Worm (Caenorhabditis elegans) whole organism, L1 larva: ENCODE data around the gene unc-84.

Source experiments
- C04F5.9 ChIP-seq: sonication (generic microtip); optimal IDR thresholded peaks from 2 replicates; lab custom pipeline; 2016; ENCODE audit warnings: missing genetic modification characterization, missing compliant biosample characterization
- C16A3.4 ChIP-seq: fragments of 150-350 bp; optimal IDR thresholded peaks from 2 replicates; lab custom pipeline; 2014; ENCODE audit warnings: missing biosample characterization, missing genetic modification characterization
- alr-1 ChIP-seq: fragments of 200-800 bp; sonication (Bioruptor generic); optimal IDR thresholded peaks from 2 replicates; lab custom pipeline; 2018; ENCODE audit warnings: borderline replicate concordance, mild to moderate bottlenecking, missing genetic modification characterization, missing compliant biosample characterization
- aly-2 ChIP-seq: fragments of 150-350 bp; optimal IDR thresholded peaks from 2 replicates; lab custom pipeline; 2014; ENCODE audit warnings: missing biosample characterization, missing genetic modification characterization
- ama-1 ChIP-seq: fragments of 150-350 bp; optimal IDR thresholded peaks from 2 replicates; lab custom pipeline; 2014
- blmp-1 ChIP-seq: fragments of 150-350 bp; optimal IDR thresholded peaks from 2 replicates; lab custom pipeline; 2014; ENCODE audit warnings: missing biosample characterization, missing genetic modification characterization
- ceh-63 ChIP-seq: fragments of 200-800 bp; sonication (Bioruptor generic); optimal IDR thresholded peaks from 2 replicates; lab custom pipeline; 2018; ENCODE audit warnings: mild to moderate bottlenecking, missing genetic modification characterization, missing compliant biosample characterization
- ceh-82 ChIP-seq, 3 experiments: fragments of 150-350 bp in 1 of 3; sonication (generic microtip) in 2 of 3; optimal IDR thresholded peaks; 2 replicates each; lab custom pipeline; 2014 to 2017; ENCODE audit warnings: missing biosample characterization in 3 of 3, missing genetic modification characterization in 3 of 3
- ceh-90 ChIP-seq: sonication (generic microtip); optimal IDR thresholded peaks from 2 replicates; lab custom pipeline; 2016; ENCODE audit warnings: missing genetic modification characterization, missing compliant biosample characterization
- ces-1 ChIP-seq: fragments of 150-350 bp; optimal IDR thresholded peaks from 2 replicates; lab custom pipeline; 2014; ENCODE audit warnings: missing biosample characterization, missing genetic modification reagents, missing genetic modification characterization
- efl-1 ChIP-seq, 4 experiments: fragments of 150-350 bp; optimal IDR thresholded peaks in 3 of 4; peaks in 1 of 4; 1 replicate in 1 of 4; 2 replicates in 3 of 4; lab custom pipeline; 2014; ENCODE audit warnings: missing biosample characterization in 2 of 4, missing genetic modification characterization in 2 of 4, missing genetic modification reagents in 2 of 4
- egl-13 ChIP-seq: sonication (generic microtip); optimal IDR thresholded peaks from 2 replicates; lab custom pipeline; 2016; ENCODE audit warnings: missing genotype, missing genetic modification reagents, missing genetic modification characterization, missing compliant biosample characterization
- egl-27 ChIP-seq, 2 experiments: fragments of 150-350 bp in 1 of 2; sonication (generic microtip); optimal IDR thresholded peaks; 3 replicates each; lab custom pipeline; 2017 to 2018; ENCODE audit warnings: missing biosample characterization in 2 of 2, missing genetic modification characterization in 2 of 2, missing genetic modification reagents in 2 of 2
- elt-2 ChIP-seq: sonication (generic microtip); optimal IDR thresholded peaks from 2 replicates; lab custom pipeline; 2016; ENCODE audit warnings: missing genetic modification characterization, mild to moderate bottlenecking, inconsistent platforms, missing compliant biosample characterization, missing genetic modification reagents
- elt-3 ChIP-seq, 6 experiments: fragments of 150-350 bp in 1 of 6; sonication (generic microtip); optimal IDR thresholded peaks; 2 replicates each; lab custom pipeline; 2017 to 2018; ENCODE audit warnings: missing biosample characterization in 6 of 6, missing genetic modification characterization in 6 of 6, inconsistent platforms in 1 of 6
- ets-5 ChIP-seq: fragments of 200-800 bp; sonication (Bioruptor generic); IDR thresholded peaks from 2 replicates; pipeline ENCODE4 v1.3.6; 2022; ENCODE audit warnings: missing genetic modification characterization, missing compliant biosample characterization
- fkh-10 ChIP-seq: sonication (generic microtip); optimal IDR thresholded peaks from 2 replicates; lab custom pipeline; 2017; ENCODE audit warnings: missing biosample characterization, missing genetic modification reagents, missing genetic modification characterization
- fkh-4 ChIP-seq: sonication (generic microtip); optimal IDR thresholded peaks from 2 replicates; lab custom pipeline; 2016; ENCODE audit warnings: missing compliant biosample characterization, missing genetic modification characterization, borderline replicate concordance
- fos-1 ChIP-seq: fragments of 150-350 bp; optimal IDR thresholded peaks from 2 replicates; lab custom pipeline; 2014; ENCODE audit warnings: missing biosample characterization, missing genetic modification characterization
- hlh-4 ChIP-seq: sonication (generic microtip); optimal IDR thresholded peaks from 2 replicates; lab custom pipeline; 2016; ENCODE audit warnings: mild to moderate bottlenecking, missing genetic modification characterization, missing compliant biosample characterization
- hpl-2 ChIP-seq: fragments of 150-350 bp; optimal IDR thresholded peaks from 2 replicates; lab custom pipeline; 2014; ENCODE audit warnings: missing biosample characterization, missing genetic modification reagents, missing genetic modification characterization
- irx-1 ChIP-seq: sonication (generic microtip); optimal IDR thresholded peaks from 2 replicates; lab custom pipeline; 2016; ENCODE audit warnings: missing genetic modification characterization, missing compliant biosample characterization
- isw-1 ChIP-seq: fragments of 200-800 bp; sonication (Bioruptor generic); IDR thresholded peaks from 2 replicates; pipeline ENCODE4 v1.3.6; 2022; ENCODE audit warnings: missing genetic modification characterization, missing compliant biosample characterization
- lin-14 ChIP-seq: fragments of 200-800 bp; sonication (Bioruptor generic); optimal IDR thresholded peaks from 2 replicates; lab custom pipeline; 2018; ENCODE audit warnings: mild to moderate bottlenecking, missing genetic modification characterization, moderate library complexity, missing compliant biosample characterization
- lin-35 ChIP-seq, 2 experiments: fragments of 150-350 bp; optimal IDR thresholded peaks; 2 replicates each; lab custom pipeline; 2014; ENCODE audit warnings: missing biosample characterization in 2 of 2, missing genetic modification characterization in 2 of 2, missing genetic modification reagents in 2 of 2
- lir-3 ChIP-seq: sonication (generic microtip); optimal IDR thresholded peaks from 2 replicates; lab custom pipeline; 2016; ENCODE audit warnings: mild to moderate bottlenecking, missing genetic modification characterization, moderate library complexity, missing compliant biosample characterization; ENCODE audit not compliant: poor library complexity
- lsy-2 ChIP-seq, 2 experiments: fragments of 150-350 bp; optimal IDR thresholded peaks; 2 replicates each; lab custom pipeline; 2014; ENCODE audit warnings: missing biosample characterization in 2 of 2, missing genetic modification characterization in 2 of 2
- mab-9 ChIP-seq: fragments of 200-800 bp; sonication (Bioruptor generic); IDR thresholded peaks from 2 replicates; pipeline ENCODE4 v1.3.6; 2022; ENCODE audit warnings: missing genetic modification reagents, missing genetic modification characterization, missing compliant biosample characterization
- mdl-1 ChIP-seq, 2 experiments: fragments of 150-350 bp; optimal IDR thresholded peaks; 2 replicates each; lab custom pipeline; 2014 to 2017; ENCODE audit warnings: missing biosample characterization in 2 of 2, missing genetic modification characterization in 2 of 2, inconsistent platforms in 1 of 2
- nhr-19 ChIP-seq: fragments of 200-800 bp; sonication (Bioruptor generic); conservative IDR thresholded peaks from 2 replicates; pipeline ENCODE4 v1.3.6; 2022; ENCODE audit warnings: missing genetic modification characterization, missing compliant biosample characterization
- nhr-20 ChIP-seq: sonication (generic microtip); optimal IDR thresholded peaks from 2 replicates; lab custom pipeline; 2016; ENCODE audit warnings: mild to moderate bottlenecking, missing genetic modification characterization, missing compliant biosample characterization
- nhr-47 ChIP-seq: sonication (generic microtip); optimal IDR thresholded peaks from 2 replicates; lab custom pipeline; 2016; ENCODE audit warnings: mild to moderate bottlenecking, missing genetic modification characterization, moderate library complexity, missing compliant biosample characterization
- nhr-71 ChIP-seq: sonication (generic microtip); optimal IDR thresholded peaks from 2 replicates; lab custom pipeline; 2016; ENCODE audit warnings: mild to moderate bottlenecking, missing genetic modification characterization, moderate library complexity, missing compliant biosample characterization
- nhr-77 ChIP-seq: fragments of 150-350 bp; optimal IDR thresholded peaks from 2 replicates; lab custom pipeline; 2014; ENCODE audit warnings: missing biosample characterization, missing genetic modification characterization
- nhr-85 ChIP-seq: sonication (generic microtip); peaks from one replicate; lab custom pipeline; 2016; ENCODE audit warnings: missing genetic modification characterization, inconsistent platforms, missing compliant biosample characterization
- nhr-90 ChIP-seq: sonication (generic microtip); optimal IDR thresholded peaks from 2 replicates; lab custom pipeline; 2016; ENCODE audit warnings: mild to moderate bottlenecking, missing genetic modification characterization, missing compliant biosample characterization; ENCODE audit not compliant: poor library complexity
- pqm-1 ChIP-seq: sonication (generic microtip); optimal IDR thresholded peaks from 3 replicates; lab custom pipeline; 2017; ENCODE audit warnings: missing biosample characterization, missing genetic modification characterization
- rnt-1 ChIP-seq: sonication (generic microtip); optimal IDR thresholded peaks from 2 replicates; lab custom pipeline; 2016; ENCODE audit warnings: mild to moderate bottlenecking, missing genetic modification characterization, moderate library complexity, missing compliant biosample characterization
- snpc-4 ChIP-seq: fragments of 150-350 bp; optimal IDR thresholded peaks from 2 replicates; lab custom pipeline; 2014; ENCODE audit warnings: missing biosample characterization, missing genetic modification characterization
- snu-23 ChIP-seq: sonication (generic microtip); optimal IDR thresholded peaks from 2 replicates; lab custom pipeline; 2016; ENCODE audit warnings: missing genetic modification characterization, missing compliant biosample characterization
- sox-4 ChIP-seq: sonication (generic microtip); optimal IDR thresholded peaks from 2 replicates; lab custom pipeline; 2016; ENCODE audit warnings: missing genetic modification characterization, missing compliant biosample characterization
- tbx-2 ChIP-seq: sonication (generic microtip); optimal IDR thresholded peaks from 2 replicates; lab custom pipeline; 2016; ENCODE audit warnings: missing genetic modification characterization, missing compliant biosample characterization
- unc-130 ChIP-seq: fragments of 150-350 bp; optimal IDR thresholded peaks from 2 replicates; lab custom pipeline; 2017; ENCODE audit warnings: missing biosample characterization, missing genetic modification characterization, inconsistent platforms
- unc-30 ChIP-seq: sonication (generic microtip); optimal IDR thresholded peaks from 2 replicates; lab custom pipeline; 2017; ENCODE audit warnings: missing biosample characterization, missing genetic modification characterization
- unc-98 ChIP-seq: fragments of 200-800 bp; sonication (Bioruptor generic); IDR thresholded peaks from 2 replicates; pipeline ENCODE4 v1.3.6; 2022; ENCODE audit warnings: missing genetic modification characterization, missing compliant biosample characterization
- xbp-1 ChIP-seq: sonication (generic microtip); optimal IDR thresholded peaks from 2 replicates; lab custom pipeline; 2016; ENCODE audit warnings: missing genetic modification characterization, missing compliant biosample characterization
- zip-4 ChIP-seq: fragments of 200-800 bp; sonication (Bioruptor generic); optimal IDR thresholded peaks from 2 replicates; lab custom pipeline; 2018; ENCODE audit warnings: mild to moderate bottlenecking, missing genetic modification characterization, moderate library complexity, missing compliant biosample characterization
- ztf-11 ChIP-seq, 2 experiments: sonication (generic microtip); optimal IDR thresholded peaks; 2 replicates each; lab custom pipeline; 2016 to 2017; ENCODE audit warnings: missing genetic modification characterization in 2 of 2, missing biosample characterization in 1 of 2, missing compliant biosample characterization in 1 of 2
- ztf-4 ChIP-seq: fragments of 150-350 bp; optimal IDR thresholded peaks from 2 replicates; lab custom pipeline; 2014; ENCODE audit warnings: missing biosample characterization, missing genetic modification characterization

Gene unc-84

DNA sequence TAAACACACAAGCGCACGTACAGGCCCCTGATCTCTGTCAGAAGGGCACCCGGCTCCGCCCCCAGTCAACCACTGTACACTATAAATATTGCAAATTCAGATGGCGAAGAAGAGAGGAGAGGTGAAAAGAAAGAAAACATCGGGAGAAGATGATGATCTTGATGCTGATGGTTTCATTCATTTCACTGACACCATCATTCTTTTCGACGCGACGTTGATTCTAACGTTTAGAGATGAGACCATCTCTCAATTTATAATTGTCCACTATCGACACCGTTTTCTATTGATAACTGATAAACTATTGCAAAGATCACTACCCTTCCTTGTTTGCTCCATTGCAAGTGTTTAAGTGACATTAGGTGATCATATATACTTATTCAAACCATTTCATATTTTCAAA lies 43.2 kb upstream of the unc-84 start:
- TF ChIP-seq tbx-2: peak; percentile 56
- TF ChIP-seq blmp-1 (tag; lab: Kevin White, UChicago): peak; percentile 78
- TF ChIP-seq nhr-47 (tag; lab: Kevin White, UChicago): peak; percentile 55
- TF ChIP-seq nhr-90: peak; percentile 53
- peak in 4 of 6 experiments; percentile 6 to 71 (median 62) for TF ChIP-seq elt-3 (tag; optimal IDR thresholded peaks at IDR 0.05; lab: Kevin White, UChicago)
- TF ChIP-seq elt-2 (tag; lab: Kevin White, UChicago): no peak
- TF ChIP-seq C04F5.9: no peak
- peak; percentile 59 for TF ChIP-seq ama-1 (lab: Kevin White, UChicago)
- TF ChIP-seq snu-23 (GFP tag; lab: Kevin White, UChicago): peak; percentile 57
- peak in 1 of 2 experiments; percentile 75 for TF ChIP-seq lin-35 (GFP tag; optimal IDR thresholded peaks at IDR 0.05; lab: Kevin White, UChicago)
- TF ChIP-seq unc-130: peak; percentile 34
- peak; percentile 64 for TF ChIP-seq nhr-71 (tag; lab: Kevin White, UChicago)
- TF ChIP-seq ceh-82 (tag; optimal IDR thresholded peaks at IDR 0.05; lab: Kevin White, UChicago): no peak
- TF ChIP-seq efl-1 (optimal IDR thresholded peaks at IDR 0.05; lab: Kevin White, UChicago): no peak
- peak in 1 of 2 experiments; percentile 89 for TF ChIP-seq efl-1 (GFP tag; optimal IDR thresholded peaks at IDR 0.05 in 1 of 2; lab: Kevin White, UChicago)
- TF ChIP-seq nhr-20: peak; percentile 70
- TF ChIP-seq fkh-10 (GFP tag; lab: Kevin White, UChicago): no peak
- TF ChIP-seq lsy-2 (tag; optimal IDR thresholded peaks at IDR 0.05; lab: Kevin White, UChicago): peak in 1 of 2 experiments; percentile 36
- peak; percentile 18 for TF ChIP-seq C16A3.4 (tag; lab: Kevin White, UChicago)
- TF ChIP-seq nhr-19: peak; percentile 30
- peak; percentile 87 for TF ChIP-seq nhr-85
- peak; percentile 55 for TF ChIP-seq lin-14 (GFP tag; lab: Kevin White, UChicago)
- no peak for TF ChIP-seq egl-27 (tag; optimal IDR thresholded peaks at IDR 0.05; lab: Kevin White, UChicago)

ce11 chrX:13542236-13542635 lies 42.3 kb upstream of the unc-84 start, which contains the start of gene cah-4:
Gene cah-4, plus strand, starts transcription at chrX:13542574.
- TF ChIP-seq nhr-77 (tag; lab: Kevin White, UChicago) (no peak), aly-2 (tag; lab: Kevin White, UChicago) (no peak), ets-5 (GFP tag; lab: Robert Waterston, UW) (no peak), egl-27 (tag; optimal IDR thresholded peaks at IDR 0.05; lab: Kevin White, UChicago) (no peak), sox-4 (tag; lab: Kevin White, UChicago) (no peak), ama-1 (lab: Kevin White, UChicago) (peak; percentile 35), rnt-1 (tag; lab: Kevin White, UChicago) (no peak), irx-1 (tag; lab: Kevin White, UChicago) (no peak), ztf-11 (tag; optimal IDR thresholded peaks at IDR 0.05; lab: Kevin White, UChicago) (no peak), alr-1 (tag; lab: Kevin White, UChicago) (no peak), unc-98 (GFP tag; lab: Robert Waterston, UW) (no peak), nhr-85 (peak; percentile 63), ztf-4 (tag; lab: Kevin White, UChicago) (no peak), zip-4 (GFP tag; lab: Kevin White, UChicago) (no peak), hlh-4 (tag; lab: Kevin White, UChicago) (no peak), egl-13 (tag; lab: Kevin White, UChicago) (no peak)

- no peak for TF ChIP-seq nhr-19
- no peak for TF ChIP-seq fkh-10 (GFP tag; lab: Kevin White, UChicago)
- peak in 1 of 2 experiments; percentile 21 for TF ChIP-seq mdl-1 (tag; optimal IDR thresholded peaks at IDR 0.05; lab: Kevin White, UChicago)
- TF ChIP-seq ceh-90 (tag; lab: Kevin White, UChicago): no peak
- TF ChIP-seq fos-1: no peak
- TF ChIP-seq zip-4 (GFP tag; lab: Kevin White, UChicago): no peak
- TF ChIP-seq nhr-47 (tag; lab: Kevin White, UChicago): peak; percentile 12
- TF ChIP-seq ces-1 (GFP tag; lab: Kevin White, UChicago): no peak
- TF ChIP-seq fkh-4 (tag; lab: Kevin White, UChicago): no peak
- TF ChIP-seq egl-13 (tag; lab: Kevin White, UChicago): no peak
- no peak for TF ChIP-seq unc-30 (tag; lab: Kevin White, UChicago)
- no peak for TF ChIP-seq hpl-2 (GFP tag; lab: Kevin White, UChicago)
- no peak for TF ChIP-seq isw-1 (GFP tag; lab: Robert Waterston, UW)
- TF ChIP-seq lir-3: no peak
- TF ChIP-seq xbp-1 (tag; lab: Kevin White, UChicago): no peak
- no peak for TF ChIP-seq rnt-1 (tag; lab: Kevin White, UChicago)
- no peak for TF ChIP-seq ceh-63 (GFP tag; lab: Kevin White, UChicago)
- TF ChIP-seq lin-14 (GFP tag; lab: Kevin White, UChicago): peak; percentile 76
- no peak for TF ChIP-seq snpc-4 (tag; lab: Kevin White, UChicago)
- no peak for TF ChIP-seq mab-9 (GFP tag; lab: Robert Waterston, UW)
- TF ChIP-seq pqm-1 (tag; lab: Kevin White, UChicago): no peak
These were observed 41.8 kb upstream of the unc-84 start for ce11 chrX:13542757-13543156.
